Worm (Caenorhabditis elegans) whole organism, late embryonic: ENCODE measurements around the gene mapk-15.

Experiments used
- C08G9.2 ChIP-seq: sonication (generic microtip); optimal IDR thresholded peaks from 2 replicates; lab custom pipeline; 2016; ENCODE audit warnings: mild to moderate bottlenecking, missing genetic modification characterization, moderate library complexity, missing compliant biosample characterization
- F13H6.1 ChIP-seq: sonication (generic microtip); optimal IDR thresholded peaks from 2 replicates; lab custom pipeline; 2016; ENCODE audit warnings: missing genetic modification characterization, missing compliant biosample characterization
- T23F11.4 ChIP-seq: fragments of 200-800 bp; sonication (Bioruptor generic); optimal IDR thresholded peaks from 2 replicates; lab custom pipeline; 2018; ENCODE audit warnings: mild to moderate bottlenecking, missing genetic modification characterization, missing compliant biosample characterization
- ama-1 ChIP-seq: fragments of 150-350 bp; optimal IDR thresholded peaks from 2 replicates; lab custom pipeline; 2014
- ceh-45 ChIP-seq: fragments of 200-800 bp; sonication (Bioruptor generic); IDR thresholded peaks from 2 replicates; pipeline ENCODE4 v1.3.6; 2022; ENCODE audit warnings: missing genetic modification reagents, missing genetic modification characterization, missing compliant biosample characterization
- ceh-6 ChIP-seq: fragments of 200-800 bp; sonication (Bioruptor generic); optimal IDR thresholded peaks from 2 replicates; lab custom pipeline; 2018; ENCODE audit warnings: mild to moderate bottlenecking, missing genetic modification characterization, missing compliant biosample characterization
- dmd-4 ChIP-seq: sonication (generic microtip); optimal IDR thresholded peaks from 2 replicates; lab custom pipeline; 2016; ENCODE audit warnings: borderline replicate concordance, missing genetic modification characterization, missing compliant biosample characterization
- fkh-10 ChIP-seq: fragments of 150-350 bp; optimal IDR thresholded peaks from 2 replicates; lab custom pipeline; 2014; ENCODE audit warnings: missing biosample characterization, missing genetic modification reagents, missing genetic modification characterization
- hlh-8 ChIP-seq: sonication (generic microtip); optimal IDR thresholded peaks from 2 replicates; lab custom pipeline; 2016; ENCODE audit warnings: missing genotype, missing genetic modification characterization, missing compliant biosample characterization
- lin-11 ChIP-seq: fragments of 200-800 bp; sonication (Bioruptor generic); optimal IDR thresholded peaks from 2 replicates; lab custom pipeline; 2018; ENCODE audit warnings: mild to moderate bottlenecking, missing genetic modification characterization, missing compliant biosample characterization
- nhr-11 ChIP-seq: fragments of 150-350 bp; optimal IDR thresholded peaks from 2 replicates; lab custom pipeline; 2014; ENCODE audit warnings: missing biosample characterization, missing genetic modification characterization
- pha-4 ChIP-seq: fragments of 150-350 bp; optimal IDR thresholded peaks from 2 replicates; lab custom pipeline; 2018; ENCODE audit warnings: missing biosample characterization, missing genetic modification reagents, missing genetic modification characterization
- unc-42 ChIP-seq: sonication (generic microtip); optimal IDR thresholded peaks from 2 replicates; lab custom pipeline; 2016; ENCODE audit warnings: missing genotype, missing genetic modification characterization, missing compliant biosample characterization
- unc-55 ChIP-seq: sonication (generic microtip); optimal IDR thresholded peaks from 2 replicates; lab custom pipeline; 2017; ENCODE audit warnings: missing biosample characterization, missing genetic modification reagents, missing genetic modification characterization

- TF ChIP-seq ceh-45 (GFP tag; lab: Robert Waterston, UW) (no peak), F13H6.1 (tag; lab: Kevin White, UChicago) (no peak), fkh-10 (GFP tag; lab: Kevin White, UChicago) (no peak), nhr-11 (no peak), ama-1 (no peak), dmd-4 (tag; lab: Kevin White, UChicago) (no peak), hlh-8 (tag; lab: Kevin White, UChicago) (no peak), unc-42 (tag; lab: Kevin White, UChicago) (no peak), unc-55 (no peak), T23F11.4 (GFP tag; lab: Kevin White, UChicago) (no peak), lin-11 (tag; lab: Kevin White, UChicago) (no peak), pha-4 (no peak), C08G9.2 (tag; lab: Kevin White, UChicago) (no peak), ceh-6 (GFP tag; lab: Kevin White, UChicago) (no peak)
Measured at ce11 chrIII:6095654-6096053, 28.0 kb downstream of the mapk-15 start.
